Fruit fly (Drosophila melanogaster) whole organism, embryonic: Measurements from ENCODE around the gene Sfp38D.

ENCODE experiments used
- Asciz ChIP-seq: fragments of 200-800 bp; sonication (Bioruptor generic); optimal IDR thresholded peaks from 2 replicates; lab custom pipeline; 2017; ENCODE audit warnings: missing biosample characterization, mild to moderate bottlenecking, missing genetic modification characterization, missing genetic modification reagents
- BEAF-32 ChIP-seq: fragments of 200-800 bp; sonication (Bioruptor generic); optimal IDR thresholded peaks from 3 replicates; lab custom pipeline; 2017; ENCODE audit warnings: missing biosample characterization, missing genetic modification characterization, mild to moderate bottlenecking, moderate library complexity, missing genetic modification reagents
- Blimp-1 ChIP-seq: fragments of 200-800 bp; sonication (Bioruptor generic); optimal IDR thresholded peaks from 3 replicates; lab custom pipeline; 2018; ENCODE audit warnings: missing biosample characterization, missing genetic modification characterization, mild to moderate bottlenecking, moderate library complexity, missing genetic modification reagents
- CG10462 ChIP-seq: fragments of 200-800 bp; sonication (Bioruptor generic); optimal IDR thresholded peaks from 2 replicates; lab custom pipeline; 2016; ENCODE audit warnings: missing biosample characterization, missing genetic modification characterization
- CG11560 ChIP-seq: fragments of 200-800 bp; sonication (Bioruptor generic); IDR thresholded peaks from 3 replicates; pipeline ENCODE4 v1.3.6; 2022; ENCODE audit warnings: missing biosample characterization, missing genetic modification characterization
- CG12071 ChIP-seq: fragments of 200-800 bp; sonication (Bioruptor generic); optimal IDR thresholded peaks from 3 replicates; lab custom pipeline; 2018; ENCODE audit warnings: missing biosample characterization, mild to moderate bottlenecking, missing genetic modification characterization
- CG12104 ChIP-seq: fragments of 200-800 bp; sonication (Bioruptor generic); optimal IDR thresholded peaks from 3 replicates; lab custom pipeline; 2016; ENCODE audit warnings: missing biosample characterization, missing genetic modification characterization
- CG12155 ChIP-seq: fragments of 200-800 bp; sonication (Bioruptor generic); optimal IDR thresholded peaks from 3 replicates; lab custom pipeline; 2016; ENCODE audit warnings: missing biosample characterization, missing genetic modification characterization
- CG12219 ChIP-seq: fragments of 200-800 bp; sonication (Bioruptor generic); optimal IDR thresholded peaks from 3 replicates; lab custom pipeline; 2018; ENCODE audit warnings: missing biosample characterization, mild to moderate bottlenecking, missing genetic modification characterization
- CG12236 ChIP-seq: fragments of 200-800 bp; sonication (Bioruptor generic); optimal IDR thresholded peaks from 2 replicates; lab custom pipeline; 2016; ENCODE audit warnings: missing biosample characterization, missing genetic modification characterization
- CG12744 ChIP-seq: fragments of 200-800 bp; sonication (Bioruptor generic); optimal IDR thresholded peaks from 2 replicates; lab custom pipeline; 2016; ENCODE audit warnings: missing biosample characterization, missing genetic modification characterization
- CG13894 ChIP-seq: fragments of 200-800 bp; sonication (Bioruptor generic); optimal IDR thresholded peaks from 3 replicates; lab custom pipeline; 2018; ENCODE audit warnings: missing biosample characterization, mild to moderate bottlenecking, missing genetic modification characterization, moderate library complexity
- CG15601 ChIP-seq: fragments of 200-800 bp; sonication (Bioruptor generic); optimal IDR thresholded peaks from 3 replicates; lab custom pipeline; 2019; ENCODE audit warnings: missing biosample characterization, mild to moderate bottlenecking, missing genetic modification characterization, moderate library complexity
- CG18262 ChIP-seq: fragments of 200-800 bp; optimal IDR thresholded peaks from 3 replicates; lab custom pipeline; 2019; ENCODE audit warnings: missing biosample characterization, mild to moderate bottlenecking, missing genetic modification characterization, moderate library complexity
- CG30403 ChIP-seq: fragments of 200-800 bp; sonication (Bioruptor generic); optimal IDR thresholded peaks from 3 replicates; lab custom pipeline; 2016; ENCODE audit warnings: missing biosample characterization, missing genetic modification characterization
- CG31365 ChIP-seq: fragments of 200-800 bp; sonication (Bioruptor generic); optimal IDR thresholded peaks from 2 replicates; lab custom pipeline; 2018; ENCODE audit warnings: missing biosample characterization, mild to moderate bottlenecking, missing genetic modification characterization
- CG33213 ChIP-seq: fragments of 200-800 bp; sonication (Bioruptor generic); optimal IDR thresholded peaks from 3 replicates; lab custom pipeline; 2016; ENCODE audit warnings: missing biosample characterization, missing genetic modification characterization
- CG3995 ChIP-seq: fragments of 200-800 bp; sonication (Bioruptor generic); optimal IDR thresholded peaks from 3 replicates; lab custom pipeline; 2016; ENCODE audit warnings: missing biosample characterization, missing genetic modification characterization
- CG5180 ChIP-seq: fragments of 200-800 bp; sonication (Bioruptor generic); optimal IDR thresholded peaks from 3 replicates; lab custom pipeline; 2017; ENCODE audit warnings: missing biosample characterization, missing genetic modification characterization, mild to moderate bottlenecking, moderate library complexity, missing genetic modification reagents
- CG6175 ChIP-seq: fragments of 200-800 bp; sonication (Bioruptor generic); IDR thresholded peaks from 3 replicates; pipeline ENCODE4 v1.3.6; 2022; ENCODE audit warnings: missing biosample characterization, missing genetic modification characterization
- CG6254 ChIP-seq: fragments of 200-800 bp; sonication (Bioruptor generic); optimal IDR thresholded peaks from 3 replicates; lab custom pipeline; 2017; ENCODE audit warnings: mild to moderate bottlenecking, missing biosample characterization, missing genetic modification reagents, missing genetic modification characterization
- CG6272 ChIP-seq: fragments of 200-800 bp; sonication (Bioruptor generic); IDR thresholded peaks from 2 replicates; pipeline ENCODE4 v1.3.6; 2022; ENCODE audit warnings: missing biosample characterization, missing genetic modification characterization
- CG7556 ChIP-seq: fragments of 200-800 bp; sonication (Bioruptor generic); optimal IDR thresholded peaks from 2 replicates; lab custom pipeline; 2017; ENCODE audit warnings: missing biosample characterization, mild to moderate bottlenecking, missing genetic modification characterization
- CG7928 ChIP-seq: fragments of 200-800 bp; sonication (Bioruptor generic); optimal IDR thresholded peaks from 2 replicates; lab custom pipeline; 2017; ENCODE audit warnings: missing biosample characterization, mild to moderate bottlenecking, missing genetic modification characterization
- CG7963 ChIP-seq: fragments of 200-800 bp; sonication (Bioruptor generic); IDR thresholded peaks from 3 replicates; pipeline ENCODE4 v1.3.6; 2022; ENCODE audit warnings: missing biosample characterization, missing genetic modification characterization; ENCODE audit not compliant: partially characterized antibody
- CG9817 ChIP-seq: fragments of 200-800 bp; sonication (Bioruptor generic); optimal IDR thresholded peaks from 2 replicates; lab custom pipeline; 2018; ENCODE audit warnings: missing biosample characterization, mild to moderate bottlenecking, missing genetic modification characterization, moderate library complexity
- CG9932 ChIP-seq: fragments of 200-800 bp; sonication (Bioruptor generic); IDR thresholded peaks from 2 replicates; pipeline ENCODE4 v1.3.6; 2022; ENCODE audit warnings: missing biosample characterization, missing genetic modification characterization
- D ChIP-seq, 2 experiments: fragments of 200-800 bp in 1 of 2; fragments of >200 bp in 1 of 2; sonication (Bioruptor generic) in 1 of 2; optimal IDR thresholded peaks; 2 replicates in 1 of 2; 3 replicates in 1 of 2; lab custom pipeline; 2017; ENCODE audit warnings: mild to moderate bottlenecking in 1 of 2, missing biosample characterization in 1 of 2, missing genetic modification characterization in 1 of 2, missing genetic modification reagents in 1 of 2
- Dfd ChIP-seq, 2 experiments: fragments of >200 bp; optimal IDR thresholded peaks; 2 replicates each; lab custom pipeline; 2017; ENCODE audit warnings: missing biosample characterization in 2 of 2, missing genetic modification characterization in 2 of 2
- Dip3 ChIP-seq: fragments of 200-800 bp; sonication (Bioruptor generic); optimal IDR thresholded peaks from 3 replicates; lab custom pipeline; 2016; ENCODE audit warnings: missing biosample characterization, missing genetic modification characterization
- Hand ChIP-seq: fragments of 200-800 bp; sonication (Bioruptor generic); optimal IDR thresholded peaks from 2 replicates; lab custom pipeline; 2017; ENCODE audit warnings: mild to moderate bottlenecking, missing biosample characterization, missing genetic modification reagents, missing genetic modification characterization
- NC2α ChIP-seq: fragments of 200-800 bp; sonication (Bioruptor generic); optimal IDR thresholded peaks from 2 replicates; lab custom pipeline; 2016; ENCODE audit warnings: missing biosample characterization, missing genetic modification characterization
- Nf-YC ChIP-seq: fragments of 200-800 bp; optimal IDR thresholded peaks from 3 replicates; lab custom pipeline; 2019; ENCODE audit warnings: missing biosample characterization, mild to moderate bottlenecking, missing genetic modification characterization, moderate library complexity
- ara ChIP-seq: fragments of 200-800 bp; sonication (Bioruptor generic); IDR thresholded peaks from 2 replicates; pipeline ENCODE4 v1.3.6; 2022; ENCODE audit warnings: missing biosample characterization, missing genetic modification characterization
- ato ChIP-seq: fragments of 200-800 bp; sonication (Bioruptor generic); IDR thresholded peaks from 2 replicates; pipeline ENCODE4 v1.3.6; 2022; ENCODE audit warnings: missing biosample characterization, missing genetic modification characterization; ENCODE audit not compliant: partially characterized antibody
- cad ChIP-seq: fragments of >200 bp; optimal IDR thresholded peaks from 2 replicates; lab custom pipeline; 2017; ENCODE audit warnings: missing biosample characterization, missing genetic modification characterization
- chif ChIP-seq, 2 experiments: fragments of 200-800 bp; sonication (Bioruptor generic); optimal IDR thresholded peaks; 3 replicates each; lab custom pipeline; 2016; ENCODE audit warnings: missing biosample characterization in 2 of 2, missing genetic modification characterization in 2 of 2
- chinmo ChIP-seq: fragments of 200-800 bp; sonication (Bioruptor generic); IDR thresholded peaks from 4 replicates; pipeline ENCODE4 v1.3.6; 2022; ENCODE audit warnings: missing biosample characterization, missing genetic modification characterization; ENCODE audit not compliant: partially characterized antibody
- ci ChIP-seq: fragments of 200-800 bp; sonication (Bioruptor generic); IDR thresholded peaks from 3 replicates; pipeline ENCODE4 v1.3.6; 2022; ENCODE audit warnings: missing biosample characterization, missing genetic modification characterization
- crc ChIP-seq: fragments of 200-800 bp; sonication (Bioruptor generic); optimal IDR thresholded peaks from 2 replicates; lab custom pipeline; 2016; ENCODE audit warnings: missing biosample characterization, missing genetic modification characterization
- dpn ChIP-seq, 2 experiments: fragments of 200-800 bp; sonication (Bioruptor generic); optimal IDR thresholded peaks; 3 replicates each; lab custom pipeline; 2016; ENCODE audit warnings: missing biosample characterization in 2 of 2, missing genetic modification characterization in 2 of 2
- fd3F ChIP-seq: fragments of 200-800 bp; sonication (Bioruptor generic); optimal IDR thresholded peaks from 2 replicates; lab custom pipeline; 2018; ENCODE audit warnings: missing biosample characterization, mild to moderate bottlenecking, missing genetic modification characterization, moderate library complexity
- gsb-n ChIP-seq: fragments of 200-800 bp; sonication (Bioruptor generic); optimal IDR thresholded peaks from 3 replicates; lab custom pipeline; 2018; ENCODE audit warnings: missing biosample characterization, mild to moderate bottlenecking, missing genetic modification characterization
- ham ChIP-seq: fragments of 200-800 bp; sonication (Bioruptor generic); IDR thresholded peaks from 2 replicates; pipeline ENCODE4 v1.3.6; 2022; ENCODE audit warnings: missing biosample characterization, missing genetic modification characterization
- nau ChIP-seq: fragments of 200-800 bp; sonication (Bioruptor generic); optimal IDR thresholded peaks from 3 replicates; lab custom pipeline; 2017; ENCODE audit warnings: missing biosample characterization, mild to moderate bottlenecking, missing genetic modification characterization, missing genetic modification reagents
- odd ChIP-seq: fragments of 200-800 bp; sonication (Bioruptor generic); optimal IDR thresholded peaks from 2 replicates; lab custom pipeline; 2017; ENCODE audit warnings: missing biosample characterization, mild to moderate bottlenecking, missing genetic modification characterization
- pita ChIP-seq: fragments of 200-800 bp; sonication (Bioruptor generic); optimal IDR thresholded peaks from 2 replicates; lab custom pipeline; 2017; ENCODE audit warnings: missing biosample characterization, mild to moderate bottlenecking, missing genetic modification characterization
- salm ChIP-seq: fragments of 200-800 bp; sonication (Bioruptor generic); optimal IDR thresholded peaks from 2 replicates; lab custom pipeline; 2018; ENCODE audit warnings: missing biosample characterization, mild to moderate bottlenecking, missing genetic modification characterization
- vvl ChIP-seq: fragments of 200-800 bp; sonication (Bioruptor generic); IDR thresholded peaks from 2 replicates; pipeline ENCODE4 v1.3.6; 2022; ENCODE audit warnings: missing biosample characterization, missing genetic modification characterization

Gene Sfp38D

dm6 chr2L:20645394-20645869, 4.7 kb downstream of the Sfp38D start, which contains the start of the genes phr6-4 and CG2608 (continued):
- peak; percentile 92 for TF ChIP-seq CG9932
- no peak for TF ChIP-seq chinmo (GFP tag; lab: Robert Waterston, UW)
- TF ChIP-seq CG30403 = peak; percentile 97
- peak; percentile 84 for TF ChIP-seq CG10462 (GFP tag; lab: Kevin White, UChicago)
- peak; percentile 94 for TF ChIP-seq fd3F (GFP tag; lab: Kevin White, UChicago)
- TF ChIP-seq dpn (GFP tag; optimal IDR thresholded peaks at IDR 0.05; lab: Kevin White, UChicago) = peak; percentile 86 to 95
- no peak for TF ChIP-seq ato (GFP tag; lab: Robert Waterston, UW)
- peak; percentile 71 for TF ChIP-seq CG7928 (GFP tag; lab: Kevin White, UChicago)
- TF ChIP-seq CG3995 = peak; percentile 90
- peak; percentile 83 for TF ChIP-seq CG6254
- TF ChIP-seq Hand = peak; percentile 83
- TF ChIP-seq crc (GFP tag; lab: Kevin White, UChicago) = peak; percentile 46
- TF ChIP-seq CG13894 (tag; lab: Kevin White, UChicago) = peak; percentile 88
- TF ChIP-seq BEAF-32 (GFP tag; lab: Kevin White, UChicago) = peak; percentile 25
- TF ChIP-seq CG7556 (GFP tag; lab: Kevin White, UChicago) = peak; percentile 95
- peak; percentile 69; the same call in 2 of the 3 replicates for TF ChIP-seq CG11560 (tag; lab: Robert Waterston, UW)
- TF ChIP-seq CG33213 (GFP tag; lab: Kevin White, UChicago) = peak; percentile 67
- TF ChIP-seq NC2α (GFP tag; lab: Kevin White, UChicago) = peak; percentile 67
- peak; percentile 71 for TF ChIP-seq CG5180 (GFP tag; lab: Kevin White, UChicago)
- no peak for TF ChIP-seq CG7963
- TF ChIP-seq ci (GFP tag; lab: Robert Waterston, UW) = peak; percentile 87; the same call in 2 of the 3 replicates
- TF ChIP-seq CG12155 (GFP tag; lab: Kevin White, UChicago) = peak; percentile 91
- peak; percentile 85 for TF ChIP-seq CG12071
- TF ChIP-seq pita (GFP tag; lab: Kevin White, UChicago) = no peak
- TF ChIP-seq cad (GFP tag; lab: Kevin White, UChicago) = no peak
- TF ChIP-seq CG12219 = peak; percentile 85
- TF ChIP-seq Asciz (GFP tag; lab: Kevin White, UChicago) = peak; percentile 91
- TF ChIP-seq ara (GFP tag; lab: Robert Waterston, UW) = peak; percentile 80; the same call in 1 of the 2 replicates
- peak; percentile 91 for TF ChIP-seq Blimp-1 (GFP tag; lab: Kevin White, UChicago)
- TF ChIP-seq CG12104 = peak; percentile 91
- TF ChIP-seq CG6272 (GFP tag; lab: Robert Waterston, UW) = peak; percentile 76
- no peak for TF ChIP-seq Dfd (GFP tag; optimal IDR thresholded peaks at IDR 0.05; lab: Kevin White, UChicago)
- peak; percentile 90 for TF ChIP-seq CG9817 (tag; lab: Kevin White, UChicago)
- TF ChIP-seq ham = peak; percentile 62; the same call in 1 of the 2 replicates
- peak; percentile 7 for TF ChIP-seq CG31365 (tag; lab: Kevin White, UChicago)
- peak; percentile 90 for TF ChIP-seq gsb-n
- TF ChIP-seq CG15601 (tag; lab: Kevin White, UChicago) = peak; percentile 92
- peak; percentile 77 to 87 for TF ChIP-seq chif (GFP tag; optimal IDR thresholded peaks at IDR 0.05; lab: Kevin White, UChicago)
- TF ChIP-seq D (optimal IDR thresholded peaks at IDR 0.05; lab: Kevin White, UChicago) = no peak
- peak; percentile 89 for TF ChIP-seq D (GFP tag; optimal IDR thresholded peaks at IDR 0.05; lab: Kevin White, UChicago)
- peak; percentile 91 for TF ChIP-seq odd
- TF ChIP-seq CG18262 (tag; lab: Kevin White, UChicago) = peak; percentile 95
- peak; percentile 71 for TF ChIP-seq CG12236
- TF ChIP-seq CG6175 (GFP tag; lab: Robert Waterston, UW) = peak; percentile 68
- TF ChIP-seq Dip3 (GFP tag; lab: Kevin White, UChicago) = peak; percentile 89
- TF ChIP-seq nau (GFP tag; lab: Kevin White, UChicago) = peak; percentile 87
- TF ChIP-seq CG12744 (GFP tag; lab: Kevin White, UChicago) = peak; percentile 66
- TF ChIP-seq vvl = peak; percentile 89
- TF ChIP-seq salm (tag; lab: Kevin White, UChicago) = peak; percentile 90
- peak; percentile 80 for TF ChIP-seq Nf-YC
